Fruit fly (Drosophila melanogaster) whole organism, adult: Measurements from ENCODE around the gene CG11658.

ENCODE experiments used
- CG33017 ChIP-seq: fragments of 200-800 bp; sonication (Bioruptor generic); optimal IDR thresholded peaks from 2 replicates; lab custom pipeline; 2018; ENCODE audit warnings: missing biosample characterization, mild to moderate bottlenecking, missing genetic modification characterization, moderate library complexity
- CG7101 ChIP-seq: fragments of 200-800 bp; sonication (Bioruptor generic); optimal IDR thresholded peaks from 2 replicates; lab custom pipeline; 2018; ENCODE audit warnings: missing biosample characterization, mild to moderate bottlenecking, missing genetic modification characterization, moderate library complexity
- Hr96 ChIP-seq: fragments of 200-800 bp; sonication (Bioruptor generic); optimal IDR thresholded peaks from 2 replicates; lab custom pipeline; 2016; ENCODE audit warnings: missing biosample characterization, missing genetic modification characterization

DNA sequence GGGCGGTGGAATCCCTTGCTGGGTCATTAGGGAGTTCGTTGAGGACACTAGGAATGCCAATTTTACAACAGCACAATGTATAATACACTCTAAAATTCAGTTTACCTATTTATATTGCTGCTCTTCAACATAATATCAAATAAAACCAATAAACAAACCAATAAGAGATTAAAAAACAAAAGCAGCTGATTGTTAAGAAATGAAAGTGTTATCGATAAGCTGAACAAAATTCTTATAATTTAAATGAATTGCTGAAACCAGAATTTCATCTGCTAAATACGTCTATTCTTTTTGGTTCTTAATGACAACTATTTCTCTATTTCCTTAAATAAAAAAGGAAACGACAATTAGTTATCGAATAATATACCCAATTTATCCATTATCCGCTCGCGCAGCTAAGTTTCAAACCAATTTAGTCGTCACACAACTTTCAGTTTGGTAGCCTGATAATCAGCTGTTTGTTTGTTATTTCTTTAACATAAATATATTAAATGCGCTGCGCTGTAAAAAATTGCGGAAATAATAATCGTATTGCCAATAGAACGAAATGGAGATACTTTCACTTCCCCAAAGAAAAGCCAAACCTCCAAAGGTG is 17.1 kb downstream of the CG11658 start, which contains the start of the genes Pldn and CG14135:
- TF ChIP-seq CG7101 (tag; lab: Kevin White, UChicago) (no peak), CG33017 (tag; lab: Kevin White, UChicago) (no peak), Hr96 (no peak)
